Worm (Caenorhabditis elegans): ENCODE measurements around the gene Y62H9A.13.

Gene Y62H9A.13

ce11 chrX:11924158-11924557, 7.4 kb downstream of the Y62H9A.13 start, which contains the start of gene F55G7.1:
TSS of gene F55G7.1 (plus strand) at chrX:11924433.
- TF ChIP-seq ztf-28 (GFP tag; IDR thresholded peaks at IDR 0.05) (no peak), C06A6.2 (GFP tag; conservative IDR thresholded peaks at IDR 0.05) (0 out of 2 replicates have a peak, but pooled peaks have one; percentile 36), ztf-22 (GFP tag; optimal IDR thresholded peaks at IDR 0.05) (no peak), T07F8.4 (tag; optimal IDR thresholded peaks at IDR 0.05) (no peak), F52B5.7 (tag; optimal IDR thresholded peaks at IDR 0.05) (no peak), nhr-80 (tag; optimal IDR thresholded peaks at IDR 0.05) (peak; percentile 46), let-526 (GFP tag; IDR thresholded peaks at IDR 0.05) (no peak), snpc-4 (GFP tag; optimal IDR thresholded peaks at IDR 0.05) (no peak), snpc-4 (tag; optimal IDR thresholded peaks at IDR 0.05) (peak in 2 of 4 experiments; percentile 19 to 82), rec-8 (tag; optimal IDR thresholded peaks at IDR 0.05) (no peak), gei-17 (GFP tag; optimal IDR thresholded peaks at IDR 0.05) (peak; percentile 92), lin-40 (tag; optimal IDR thresholded peaks at IDR 0.05) (peak; percentile 83), F23B12.7 (tag; optimal IDR thresholded peaks at IDR 0.05; ENCODE audit: insufficient read depth) (peak; percentile 21), attf-3 (GFP tag; conservative IDR thresholded peaks at IDR 0.05) (no peak), nhr-90 (tag; optimal IDR thresholded peaks at IDR 0.05) (no peak), ceh-58 (GFP tag; IDR thresholded peaks at IDR 0.05) (no peak), Y95B8A.8 (GFP tag; IDR thresholded peaks at IDR 0.05) (no peak), ekl-4 (GFP tag; IDR thresholded peaks at IDR 0.05) (no peak), C17E4.6 (GFP tag; IDR thresholded peaks at IDR 0.05) (no peak), Y56A3A.18 (GFP tag; IDR thresholded peaks at IDR 0.05) (peak; percentile 63; the same call in 1 of the 2 replicates), lir-1 (GFP tag; conservative IDR thresholded peaks at IDR 0.05) (no peak), snpc-1.1 (tag; optimal IDR thresholded peaks at IDR 0.05; ENCODE audit: insufficient read depth) (no peak), ZK185.1 (tag; optimal IDR thresholded peaks at IDR 0.05; ENCODE audit: poor library complexity, severe bottlenecking) (peak; percentile 34), Y53F4B.3 (GFP tag; IDR thresholded peaks at IDR 0.05) (no peak), bed-1 (GFP tag; IDR thresholded peaks at IDR 0.05) (no peak), hmg-1.2 (GFP tag; IDR thresholded peaks at IDR 0.05) (no peak; the same call in 1 of the 2 replicates), ceh-27 (GFP tag; optimal IDR thresholded peaks at IDR 0.05) (peak; percentile 60), dox-1 (GFP tag; IDR thresholded peaks at IDR 0.05) (peak; percentile 71; the same call in 1 of the 2 replicates), mel-28 (tag; optimal IDR thresholded peaks at IDR 0.05; ENCODE audit: borderline replicate concordance) (no peak), hmg-20 (GFP tag; IDR thresholded peaks at IDR 0.05) (peak; percentile 18; the same call in 1 of the 2 replicates), madf-8 (GFP tag; conservative IDR thresholded peaks at IDR 0.05) (no peak), B0261.1 (tag; optimal IDR thresholded peaks at IDR 0.05) (peak; percentile 28), nhr-179 (tag; optimal IDR thresholded peaks at IDR 0.05) (no peak), ztf-26 (tag; optimal IDR thresholded peaks at IDR 0.05) (peak; percentile 71), K11D2.4 (GFP tag; IDR thresholded peaks at IDR 0.05) (peak; percentile 56; the same call in 1 of the 2 replicates), lin-54 (GFP tag; optimal IDR thresholded peaks at IDR 0.05) (no peak)

ce11 chrX:11925243-11925642, 8.4 kb downstream of the Y62H9A.13 start:
- TF ChIP-seq cebp-2 (GFP tag; IDR thresholded peaks at IDR 0.05) (no peak), bed-1 (GFP tag; IDR thresholded peaks at IDR 0.05) (no peak), Y56A3A.18 (GFP tag; IDR thresholded peaks at IDR 0.05) (no peak), nhr-80 (tag; optimal IDR thresholded peaks at IDR 0.05) (peak; percentile 79), ztf-3 (GFP tag; optimal IDR thresholded peaks at IDR 0.05) (no peak), F39B2.1 (GFP tag; IDR thresholded peaks at IDR 0.05) (no peak), F22D6.2 (tag; optimal IDR thresholded peaks at IDR 0.05) (no peak), chd-7 (tag; optimal IDR thresholded peaks at IDR 0.05) (no peak), nfyb-1 (GFP tag; IDR thresholded peaks at IDR 0.05) (peak; percentile 25; the same call in 1 of the 2 replicates), mcd-1 (GFP tag; IDR thresholded peaks at IDR 0.05) (no peak), Y53F4B.3 (GFP tag; IDR thresholded peaks at IDR 0.05) (no peak), nhr-179 (tag; optimal IDR thresholded peaks at IDR 0.05) (no peak), lir-1 (GFP tag; conservative IDR thresholded peaks at IDR 0.05) (no peak), die-1 (tag; optimal IDR thresholded peaks at IDR 0.05) (no peak)

Measured in whole organism, young adult.